Fruit fly (Drosophila melanogaster) whole organism, wandering third instar larva: ENCODE results near the gene CG17717.

Experiments used
- Abd-B ChIP-seq: fragments of >200 bp; optimal IDR thresholded peaks from 2 replicates; lab custom pipeline; 2017; ENCODE audit warnings: missing biosample characterization, missing genetic modification characterization
- CG32264 ChIP-seq: fragments of 200-800 bp; sonication (Bioruptor generic); optimal IDR thresholded peaks from 2 replicates; lab custom pipeline; 2016; ENCODE audit warnings: missing biosample characterization, missing genetic modification characterization
- CG9705 ChIP-seq: fragments of 200-800 bp; sonication (Bioruptor generic); optimal IDR thresholded peaks from 2 replicates; lab custom pipeline; 2018; ENCODE audit warnings: missing biosample characterization, mild to moderate bottlenecking, missing genetic modification characterization
- CrebA ChIP-seq: fragments of 200-800 bp; sonication (Bioruptor generic); optimal IDR thresholded peaks from 2 replicates; lab custom pipeline; 2016; ENCODE audit warnings: missing biosample characterization, mild to moderate bottlenecking, missing genetic modification characterization, borderline replicate concordance
- Dfd ChIP-seq: fragments of >200 bp; optimal IDR thresholded peaks from 2 replicates; lab custom pipeline; 2017; ENCODE audit warnings: missing biosample characterization, missing genetic modification characterization
- Dif ChIP-seq: fragments of 200-275, 200-300 bp; sonication (Bioruptor generic); optimal IDR thresholded peaks from 2 replicates; lab custom pipeline; 2018; ENCODE audit warnings: missing biosample characterization, missing genetic modification characterization; ENCODE audit not compliant: partially characterized antibody
- GATAd ChIP-seq: sonication (Bioruptor generic); optimal IDR thresholded peaks from 2 replicates; lab custom pipeline; 2016; ENCODE audit warnings: missing biosample characterization, missing genetic modification characterization
- HLH106 ChIP-seq: fragments of 200-800 bp; optimal IDR thresholded peaks from 3 replicates; lab custom pipeline; 2019; ENCODE audit warnings: missing biosample characterization, mild to moderate bottlenecking, missing genetic modification characterization, moderate library complexity
- Hnf4 ChIP-seq: fragments of 200-800 bp; sonication (Bioruptor generic); optimal IDR thresholded peaks from 2 replicates; lab custom pipeline; 2016; ENCODE audit warnings: missing biosample characterization, mild to moderate bottlenecking, missing genetic modification characterization
- Hr78 ChIP-seq: fragments of >200 bp; optimal IDR thresholded peaks from 2 replicates; lab custom pipeline; 2017; ENCODE audit warnings: missing biosample characterization, missing genetic modification characterization
- Hr83 ChIP-seq: fragments of 200-300 bp; sonication (Bioruptor generic); optimal IDR thresholded peaks from 2 replicates; lab custom pipeline; 2016; ENCODE audit warnings: missing biosample characterization, mild to moderate bottlenecking, missing genetic modification characterization, moderate library complexity; ENCODE audit not compliant: poor library complexity, severe bottlenecking
- Jra ChIP-seq: sonication (Bioruptor generic); optimal IDR thresholded peaks from 2 replicates; lab custom pipeline; 2016; ENCODE audit warnings: missing biosample characterization, missing genetic modification characterization
- Mio ChIP-seq: sonication (Bioruptor generic); optimal IDR thresholded peaks from 2 replicates; lab custom pipeline; 2016; ENCODE audit warnings: missing biosample characterization, missing genetic modification characterization
- Myc ChIP-seq: fragments of >200 bp; optimal IDR thresholded peaks from 2 replicates; lab custom pipeline; 2017
- N ChIP-seq: fragments of >200 bp; optimal IDR thresholded peaks from 2 replicates; lab custom pipeline; 2018; ENCODE audit warnings: missing biosample characterization, missing external identifiers, missing genetic modification characterization
- OdsH ChIP-seq: fragments of 200-800 bp; sonication (Bioruptor generic); optimal IDR thresholded peaks from 2 replicates; lab custom pipeline; 2016; ENCODE audit warnings: missing biosample characterization, mild to moderate bottlenecking, missing genetic modification characterization
- Rel ChIP-seq, 2 experiments: fragments of 200-800 bp; sonication (Bioruptor generic) in 1 of 2; optimal IDR thresholded peaks; 2 replicates in 1 of 2; 3 replicates in 1 of 2; lab custom pipeline; 2016 to 2019; ENCODE audit warnings: mild to moderate bottlenecking in 2 of 2, missing biosample characterization in 2 of 2, missing genetic modification characterization in 2 of 2, moderate library complexity in 1 of 2
- Sp1 ChIP-seq: fragments of 200-800 bp; sonication (Bioruptor generic); optimal IDR thresholded peaks from 3 replicates; lab custom pipeline; 2019; ENCODE audit warnings: missing biosample characterization, mild to moderate bottlenecking, missing genetic modification characterization, moderate library complexity
- Vsx2 ChIP-seq: fragments of 200-300, 225-300 bp; sonication (Bioruptor generic); optimal IDR thresholded peaks from 2 replicates; lab custom pipeline; 2018; ENCODE audit warnings: missing biosample characterization, missing genetic modification characterization; ENCODE audit not compliant: partially characterized antibody
- br ChIP-seq: fragments of 200-800 bp; sonication (Bioruptor generic); optimal IDR thresholded peaks from 2 replicates; lab custom pipeline; 2016; ENCODE audit warnings: missing biosample characterization, missing genetic modification characterization
- brk ChIP-seq: fragments of 200-800 bp; sonication (Bioruptor generic); optimal IDR thresholded peaks from 2 replicates; lab custom pipeline; 2016; ENCODE audit warnings: missing biosample characterization, mild to moderate bottlenecking, missing genetic modification characterization
- dl ChIP-seq, 2 experiments: fragments of 175-275, 200-275 bp in 1 of 2; fragments of 200-275 bp in 1 of 2; sonication (Bioruptor generic); optimal IDR thresholded peaks; lab custom pipeline; 2018; ENCODE audit warnings: mild to moderate bottlenecking in 2 of 2, missing biosample characterization in 2 of 2, missing genetic modification characterization in 2 of 2, moderate library complexity in 2 of 2; ENCODE audit not compliant: partially characterized antibody in 2 of 2, insufficient read depth in 1 of 2
- dmrt93B ChIP-seq: fragments of 200-800 bp; sonication (Bioruptor generic); optimal IDR thresholded peaks from 2 replicates; lab custom pipeline; 2018; ENCODE audit warnings: missing biosample characterization, mild to moderate bottlenecking, missing genetic modification characterization
- dsf ChIP-seq: sonication (Bioruptor generic); optimal IDR thresholded peaks from 2 replicates; lab custom pipeline; 2016; ENCODE audit warnings: missing biosample characterization, missing genetic modification characterization, borderline replicate concordance
- ey ChIP-seq: fragments of 200-800 bp; sonication (Bioruptor generic); optimal IDR thresholded peaks from 2 replicates; lab custom pipeline; 2016; ENCODE audit warnings: missing biosample characterization, missing genetic modification characterization
- foxo ChIP-seq, 2 experiments: fragments of 200-800 bp; sonication (Bioruptor generic); optimal IDR thresholded peaks; 2 replicates in 1 of 2; 3 replicates in 1 of 2; lab custom pipeline; 2016 to 2017; ENCODE audit warnings: missing biosample characterization in 2 of 2, missing genetic modification characterization in 2 of 2
- fru ChIP-seq: fragments of 200-800 bp; sonication (Bioruptor generic); optimal IDR thresholded peaks from 3 replicates; lab custom pipeline; 2016; ENCODE audit warnings: missing biosample characterization, mild to moderate bottlenecking, missing genetic modification characterization
- h ChIP-seq: fragments of 200-800 bp; sonication (Bioruptor generic); optimal IDR thresholded peaks from 3 replicates; lab custom pipeline; 2016; ENCODE audit warnings: missing biosample characterization, mild to moderate bottlenecking, missing genetic modification characterization
- jim ChIP-seq: fragments of 175-275, 200-325 bp; sonication (Bioruptor generic); optimal IDR thresholded peaks from 2 replicates; lab custom pipeline; 2016; ENCODE audit warnings: missing biosample characterization, mild to moderate bottlenecking, missing genetic modification characterization
- lola ChIP-seq: fragments of >200 bp; optimal IDR thresholded peaks from 2 replicates; lab custom pipeline; 2017; ENCODE audit warnings: missing biosample characterization, missing genetic modification characterization
- pan ChIP-seq: fragments of >200 bp; optimal IDR thresholded peaks from 2 replicates; lab custom pipeline; 2017
- psq ChIP-seq: fragments of 200-800 bp; sonication (Bioruptor generic); optimal IDR thresholded peaks from 3 replicates; lab custom pipeline; 2017; ENCODE audit warnings: missing biosample characterization, mild to moderate bottlenecking, missing genetic modification characterization, moderate library complexity
- rgr ChIP-seq: fragments of 200-800 bp; sonication (Bioruptor generic); optimal IDR thresholded peaks from 3 replicates; lab custom pipeline; 2016; ENCODE audit warnings: missing biosample characterization, mild to moderate bottlenecking, missing genetic modification characterization
- sage ChIP-seq: fragments of 200-800 bp; sonication (Bioruptor generic); optimal IDR thresholded peaks from 2 replicates; lab custom pipeline; 2016; ENCODE audit warnings: missing biosample characterization, mild to moderate bottlenecking, missing genetic modification characterization
- sv ChIP-seq: fragments of 200-800 bp; sonication (Bioruptor generic); optimal IDR thresholded peaks from 3 replicates; lab custom pipeline; 2016; ENCODE audit warnings: missing biosample characterization, missing genetic modification characterization
- tai ChIP-seq: sonication (Bioruptor generic); optimal IDR thresholded peaks from 2 replicates; lab custom pipeline; 2016; ENCODE audit warnings: missing biosample characterization, missing genetic modification characterization
- usp ChIP-seq: fragments of >200 bp; optimal IDR thresholded peaks from 2 replicates; lab custom pipeline; 2017; ENCODE audit warnings: missing biosample characterization, missing genetic modification characterization
- woc ChIP-seq: sonication (Bioruptor generic); optimal IDR thresholded peaks from 2 replicates; lab custom pipeline; 2016; ENCODE audit warnings: missing biosample characterization, mild to moderate bottlenecking, missing genetic modification characterization

The CG17717 gene

DNA sequence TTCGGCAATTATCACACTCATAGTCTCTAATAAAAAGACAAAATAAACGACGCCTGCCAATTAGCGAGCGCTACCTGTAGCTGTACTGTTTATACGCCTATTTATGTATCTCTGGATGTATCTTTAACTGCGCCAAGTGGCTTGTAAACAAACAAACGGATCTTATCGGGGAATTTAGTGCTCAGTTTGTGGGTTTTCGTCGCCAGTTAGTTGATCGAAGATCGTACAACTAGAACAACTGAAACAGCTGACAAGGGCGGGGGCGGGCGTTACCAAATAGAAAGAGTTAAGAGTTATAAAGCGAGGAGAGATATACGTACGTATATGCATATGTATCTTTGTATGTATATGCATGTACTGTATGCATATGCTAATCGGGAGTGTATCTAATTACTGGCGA, 42.1 kb upstream of the CG17717 start:
- TF ChIP-seq CG32264 (GFP tag; lab: Kevin White, UChicago) (no peak), Hr78 (GFP tag; lab: Kevin White, UChicago) (no peak), sv (no peak), foxo (GFP tag; optimal IDR thresholded peaks at IDR 0.05; lab: Kevin White, UChicago) (no peak), Dif (GFP tag; lab: Kevin White, UChicago) (no peak), Mio (GFP tag; lab: Kevin White, UChicago) (no peak), GATAd (GFP tag; lab: Kevin White, UChicago) (no peak), fru (GFP tag; lab: Kevin White, UChicago) (no peak)

DNA sequence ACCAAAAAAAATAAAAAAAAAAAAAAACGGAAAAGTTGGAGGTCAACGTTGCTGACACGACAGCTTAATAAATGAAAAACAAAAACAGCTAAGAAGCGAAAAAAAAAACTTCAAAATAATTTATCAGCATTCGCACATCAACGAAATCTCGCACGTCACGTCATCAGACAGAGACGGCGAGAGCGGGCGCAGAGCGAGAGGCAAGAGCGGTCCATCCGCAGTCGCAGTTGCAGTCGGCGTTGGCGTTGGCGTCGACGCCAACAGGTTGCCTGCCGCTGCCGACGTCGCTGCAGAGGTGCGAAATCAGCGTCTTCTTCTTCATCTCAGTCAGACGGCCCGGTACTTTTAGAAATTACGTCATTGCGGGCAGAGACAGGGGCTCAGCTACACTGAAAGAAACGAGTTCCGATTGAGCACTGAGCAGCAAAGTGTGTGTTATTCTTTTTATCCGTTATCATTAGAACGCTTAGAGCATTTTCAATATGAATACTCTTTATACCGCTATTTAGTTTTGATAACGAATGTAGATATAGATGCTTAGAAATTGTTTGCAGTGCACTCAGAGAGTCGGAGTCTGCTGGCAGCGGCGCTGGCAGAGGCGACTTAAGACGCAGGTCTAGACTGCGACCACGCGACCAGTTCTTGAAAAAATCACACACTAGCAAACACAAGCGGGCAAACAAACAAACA, 39.5 kb upstream of the CG17717 start:
- TF ChIP-seq usp, result no peak
- peak; percentile 90 for TF ChIP-seq sage (GFP tag; lab: Kevin White, UChicago)
- TF ChIP-seq br (GFP tag; lab: Kevin White, UChicago), result peak; percentile 97
- TF ChIP-seq Sp1, result peak; percentile 93
- peak; percentile 95 for TF ChIP-seq CG9705 (GFP tag; lab: Kevin White, UChicago)
- peak; percentile 84 to 98 for TF ChIP-seq foxo (GFP tag; optimal IDR thresholded peaks at IDR 0.05; lab: Kevin White, UChicago)
- TF ChIP-seq dl (GFP tag; optimal IDR thresholded peaks at IDR 0.05; lab: Kevin White, UChicago; ENCODE audit: insufficient read depth in 1 of 2, partially characterized antibody in 2 of 2), result no peak
- peak; percentile 93 for TF ChIP-seq psq
- TF ChIP-seq dsf, result peak; percentile 67
- TF ChIP-seq Mio (GFP tag; lab: Kevin White, UChicago), result peak; percentile 62
- TF ChIP-seq brk, result no peak
- TF ChIP-seq sv, result peak; percentile 85
- peak; percentile 95 for TF ChIP-seq Jra (GFP tag; lab: Kevin White, UChicago)
- TF ChIP-seq Myc (lab: Kevin White, UChicago), result no peak
- no peak for TF ChIP-seq Dif (GFP tag; lab: Kevin White, UChicago)
- peak; percentile 97 for TF ChIP-seq rgr
- peak; percentile 95 for TF ChIP-seq Hnf4 (GFP tag; lab: Kevin White, UChicago)
- peak; percentile 78 for TF ChIP-seq GATAd (GFP tag; lab: Kevin White, UChicago)
- TF ChIP-seq fru (GFP tag; lab: Kevin White, UChicago), result peak; percentile 98
- no peak for TF ChIP-seq Vsx2
- TF ChIP-seq Hr78 (GFP tag; lab: Kevin White, UChicago), result no peak
- no peak for TF ChIP-seq tai (GFP tag; lab: Kevin White, UChicago)
- no peak for TF ChIP-seq pan (lab: Kevin White, UChicago)
- TF ChIP-seq CG32264 (GFP tag; lab: Kevin White, UChicago), result peak; percentile 93
- no peak for TF ChIP-seq jim (GFP tag; lab: Kevin White, UChicago)
- TF ChIP-seq CrebA, result no peak
- TF ChIP-seq Hr83, result peak; percentile 47
- TF ChIP-seq Rel (GFP tag; optimal IDR thresholded peaks at IDR 0.05; lab: Kevin White, UChicago), result peak; percentile 94
- peak; percentile 81 for TF ChIP-seq Rel (tag; optimal IDR thresholded peaks at IDR 0.05; lab: Kevin White, UChicago)
- TF ChIP-seq ey (GFP tag; lab: Kevin White, UChicago), result peak; percentile 98
- no peak for TF ChIP-seq N (GFP tag; lab: Kevin White, UChicago)
- TF ChIP-seq Abd-B (GFP tag; lab: Kevin White, UChicago), result no peak
- peak; percentile 98 for TF ChIP-seq h (GFP tag; lab: Kevin White, UChicago)
- peak; percentile 93 for TF ChIP-seq woc (GFP tag; lab: Kevin White, UChicago)
- TF ChIP-seq dmrt93B (GFP tag; lab: Kevin White, UChicago), result peak; percentile 95
- TF ChIP-seq HLH106 (tag; lab: Kevin White, UChicago), result peak; percentile 97
- no peak for TF ChIP-seq Dfd (GFP tag; lab: Kevin White, UChicago)
- TF ChIP-seq lola, result no peak
- TF ChIP-seq OdsH (GFP tag; lab: Kevin White, UChicago), result peak; percentile 95
